Fruit fly (Drosophila melanogaster): ENCODE data around the gene HERC2.

DNA sequence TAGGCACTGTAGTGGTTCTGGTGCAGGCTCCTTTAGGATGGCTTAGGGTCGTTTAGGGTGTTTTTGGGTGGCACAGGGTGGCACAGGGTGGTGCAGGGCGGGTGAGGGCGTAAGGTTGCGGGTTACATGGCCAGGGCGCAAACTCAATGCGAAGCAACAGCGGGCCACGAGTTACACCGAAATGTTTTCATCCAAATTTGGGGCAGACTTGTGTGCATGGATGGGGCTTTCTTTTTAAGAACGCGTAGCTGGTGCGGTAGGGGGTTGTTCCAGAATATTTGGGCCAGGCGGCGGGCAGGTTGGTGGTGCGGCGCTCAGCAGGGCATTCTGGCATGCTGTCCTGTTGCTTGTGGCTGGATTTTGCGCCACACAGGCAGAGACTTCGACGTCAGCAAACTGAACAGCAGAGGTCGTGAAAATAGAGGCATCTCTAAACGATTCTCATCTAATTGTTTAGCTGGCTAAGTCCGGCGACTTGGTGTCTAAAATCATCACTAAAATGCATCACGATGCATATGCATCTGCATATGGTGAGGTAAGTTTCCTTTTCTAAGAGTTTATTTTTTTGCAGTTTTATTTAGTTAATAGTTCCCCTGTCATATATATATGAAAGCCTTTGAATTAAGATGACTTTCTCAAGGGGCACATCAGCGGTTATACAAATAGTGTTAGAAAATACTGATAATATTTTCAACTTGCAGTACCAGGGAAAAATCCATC, 53.8 kb downstream of the HERC2 start:
- TF ChIP-seq Sin3A (optimal IDR thresholded peaks at IDR 0.05) (no peak), h (optimal IDR thresholded peaks at IDR 0.05) (no peak), psq (optimal IDR thresholded peaks at IDR 0.05) (no peak), ttk (optimal IDR thresholded peaks at IDR 0.05) (no peak), insv (optimal IDR thresholded peaks at IDR 0.05) (no peak)
